Fruit fly (Drosophila melanogaster) whole organism, pupa: ENCODE data around the gene CG8001.

Source experiments
- CG10348 ChIP-seq: fragments of 200-800 bp; sonication (Bioruptor generic); IDR thresholded peaks from 2 replicates; pipeline ENCODE4 v1.3.6; 2022; ENCODE audit warnings: missing biosample characterization, missing genetic modification characterization
- CG12605 ChIP-seq: fragments of 200-800 bp; sonication (Bioruptor generic); IDR thresholded peaks from 2 replicates; pipeline ENCODE4 v1.3.6; 2022; ENCODE audit warnings: missing biosample characterization, missing genetic modification characterization
- CG15710 ChIP-seq: fragments of 200-800 bp; sonication (Bioruptor generic); optimal IDR thresholded peaks from 2 replicates; lab custom pipeline; 2018; ENCODE audit warnings: missing biosample characterization, mild to moderate bottlenecking, missing genetic modification characterization, moderate library complexity
- CG34367 ChIP-seq: fragments of 200-800 bp; sonication (Bioruptor generic); optimal IDR thresholded peaks from 2 replicates; lab custom pipeline; 2018; ENCODE audit warnings: missing biosample characterization, mild to moderate bottlenecking, missing genetic modification characterization
- CG9948 ChIP-seq: fragments of 200-800 bp; sonication (Bioruptor generic); optimal IDR thresholded peaks from 2 replicates; lab custom pipeline; 2018; ENCODE audit warnings: missing biosample characterization, mild to moderate bottlenecking, missing genetic modification characterization, moderate library complexity
- Ets98B ChIP-seq: fragments of 200-800 bp; sonication (Bioruptor generic); IDR thresholded peaks from 2 replicates; pipeline ENCODE4 v1.3.6; 2022; ENCODE audit warnings: missing biosample characterization, missing genetic modification characterization
- Pif1A ChIP-seq: fragments of 200-800 bp; sonication (Bioruptor generic); optimal IDR thresholded peaks from 3 replicates; lab custom pipeline; 2016; ENCODE audit warnings: missing biosample characterization, missing genetic modification characterization
- Snoo ChIP-seq: fragments of 200-800 bp; sonication (Bioruptor generic); optimal IDR thresholded peaks from 3 replicates; lab custom pipeline; 2017; ENCODE audit warnings: missing biosample characterization, mild to moderate bottlenecking, missing genetic modification characterization, inconsistent platforms
- gl ChIP-seq: fragments of 200-800 bp; sonication (Bioruptor generic); optimal IDR thresholded peaks from 2 replicates; lab custom pipeline; 2018; ENCODE audit warnings: missing biosample characterization, mild to moderate bottlenecking, missing genetic modification characterization
- rn ChIP-seq: fragments of 200-800 bp; sonication (Bioruptor generic); IDR thresholded peaks from 2 replicates; pipeline ENCODE4 v1.3.6; 2022; ENCODE audit warnings: missing biosample characterization, missing genetic modification characterization

DNA sequence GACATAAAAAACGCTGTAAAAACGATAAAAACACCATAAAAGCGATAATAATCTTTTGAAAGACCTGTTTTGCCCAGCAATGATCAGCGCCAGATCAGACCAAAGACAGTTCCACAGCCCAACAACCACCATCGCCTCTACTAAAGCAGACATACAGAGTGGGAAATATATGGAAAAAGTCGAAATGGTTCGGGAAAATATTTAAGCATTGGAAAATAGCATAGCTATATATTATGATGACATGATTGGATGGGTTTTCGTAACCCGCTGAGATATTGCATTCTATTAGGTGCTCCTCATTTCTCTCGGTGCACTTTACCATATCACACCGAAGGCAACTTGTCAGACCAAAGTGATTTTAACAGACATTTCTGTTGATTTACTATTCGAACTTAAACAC lies 52.7 kb downstream of the CG8001 start:
- TF ChIP-seq CG9948 (tag; lab: Kevin White, UChicago) (peak; percentile 78), CG15710 (peak; percentile 85), CG12605 (GFP tag; lab: Robert Waterston, UW) (peak; percentile 82), gl (tag; lab: Kevin White, UChicago) (peak; percentile 79), CG34367 (peak; percentile 86), Ets98B (GFP tag; lab: Robert Waterston, UW) (peak; percentile 92), Pif1A (GFP tag; lab: Kevin White, UChicago) (no peak), rn (GFP tag; lab: Robert Waterston, UW) (peak; percentile 83), CG10348 (GFP tag; lab: Robert Waterston, UW) (peak; percentile 68), Snoo (tag; lab: Kevin White, UChicago) (peak; percentile 60)
